Worm (Caenorhabditis elegans): ENCODE data around the gene K07C5.2.

Gene K07C5.2

DNA sequence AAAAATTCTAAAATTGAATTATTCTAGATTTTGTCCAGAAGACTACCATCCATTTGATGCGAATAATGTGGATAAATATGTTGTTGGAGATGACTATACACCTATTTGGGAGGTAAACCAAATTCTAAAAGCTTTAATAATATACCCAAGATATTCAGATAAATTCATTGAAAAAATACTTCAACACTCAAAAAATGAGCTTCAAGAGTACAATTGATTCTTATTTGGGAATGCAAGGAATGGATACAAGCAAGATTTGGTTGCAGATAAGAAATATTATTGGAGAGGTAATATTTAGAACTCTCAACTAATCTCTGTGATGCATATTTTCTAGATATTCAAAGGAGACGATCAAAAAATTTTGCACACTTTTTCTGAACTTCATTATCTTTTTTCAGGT is 20.9 kb downstream of the K07C5.2 start:
- no peak for TF ChIP-seq hmg-4 (GFP tag; optimal IDR thresholded peaks at IDR 0.05)
- TF ChIP-seq tbx-11 (GFP tag; IDR thresholded peaks at IDR 0.05) = no peak
- TF ChIP-seq sea-1 (GFP tag; conservative IDR thresholded peaks at IDR 0.05) = no peak
- TF ChIP-seq ceh-36 (tag; optimal IDR thresholded peaks at IDR 0.05) = no peak
- TF ChIP-seq ets-7 (tag; optimal IDR thresholded peaks at IDR 0.05) = no peak
- no peak for TF ChIP-seq tbx-37 (GFP tag; conservative IDR thresholded peaks at IDR 0.05)
- no peak for TF ChIP-seq B0310.2 (tag; optimal IDR thresholded peaks at IDR 0.05)
- TF ChIP-seq aly-1 (tag; optimal IDR thresholded peaks at IDR 0.05) = no peak
- TF ChIP-seq ama-1 (optimal IDR thresholded peaks at IDR 0.05) = no peak
- TF ChIP-seq flt-1 (GFP tag; IDR thresholded peaks at IDR 0.05) = no peak
- no peak for TF ChIP-seq ceh-13 (GFP tag; optimal IDR thresholded peaks at IDR 0.05)
- no peak for TF ChIP-seq hnd-1 (tag; optimal IDR thresholded peaks at IDR 0.05)
- TF ChIP-seq F13C5.2 (tag; optimal IDR thresholded peaks at IDR 0.05) = no peak
- no peak for TF ChIP-seq pes-1 (GFP tag; IDR thresholded peaks at IDR 0.05)
- TF ChIP-seq hmbx-1 (tag; optimal IDR thresholded peaks at IDR 0.05) = no peak
- TF ChIP-seq scrt-1 (GFP tag; IDR thresholded peaks at IDR 0.05) = no peak
- TF ChIP-seq tra-4 (tag; optimal IDR thresholded peaks at IDR 0.05) = no peak

DNA sequence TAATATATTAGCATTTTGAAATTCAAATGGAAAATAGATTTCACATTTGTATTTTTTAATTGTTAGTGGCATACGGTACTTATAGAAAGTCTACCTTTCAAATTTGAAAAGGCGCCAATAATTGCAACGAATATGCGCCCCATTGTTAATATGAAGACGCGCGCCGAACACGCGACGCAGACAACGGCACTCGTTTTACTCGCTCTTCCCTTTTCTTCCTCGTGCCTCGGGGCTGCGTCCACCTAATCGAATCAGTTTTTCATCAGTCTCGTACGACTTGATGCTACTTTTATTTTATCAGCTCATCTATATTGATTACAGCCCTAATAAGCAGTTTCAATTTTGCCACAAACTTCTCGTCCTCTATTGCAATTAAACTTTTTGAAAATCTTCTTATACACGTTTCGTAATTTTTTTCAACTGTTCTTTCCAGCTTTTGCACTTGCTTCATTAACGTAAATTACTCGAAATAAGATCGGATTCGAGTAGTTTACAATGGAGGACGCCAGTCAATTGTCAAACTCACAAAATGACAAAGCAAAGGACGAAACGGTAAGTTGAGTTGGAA is 22.6 kb downstream of the K07C5.2 start, which contains the start of gene cash-1:
Gene cash-1 (plus strand): TSS at position 432 of the 568 bp plus-strand sequence.
- TF ChIP-seq aly-1 (tag; optimal IDR thresholded peaks at IDR 0.05) (no peak), scrt-1 (GFP tag; IDR thresholded peaks at IDR 0.05) (no peak), ceh-13 (GFP tag; optimal IDR thresholded peaks at IDR 0.05) (no peak), hmg-4 (GFP tag; optimal IDR thresholded peaks at IDR 0.05) (no peak), B0310.2 (tag; optimal IDR thresholded peaks at IDR 0.05) (no peak), flt-1 (GFP tag; IDR thresholded peaks at IDR 0.05) (no peak), tbx-37 (GFP tag; conservative IDR thresholded peaks at IDR 0.05) (no peak), pes-1 (GFP tag; IDR thresholded peaks at IDR 0.05) (no peak), ets-7 (tag; optimal IDR thresholded peaks at IDR 0.05) (no peak), hmbx-1 (tag; optimal IDR thresholded peaks at IDR 0.05) (no peak), tra-4 (tag; optimal IDR thresholded peaks at IDR 0.05) (no peak), ama-1 (optimal IDR thresholded peaks at IDR 0.05) (no peak), tbx-11 (GFP tag; IDR thresholded peaks at IDR 0.05) (no peak)

DNA sequence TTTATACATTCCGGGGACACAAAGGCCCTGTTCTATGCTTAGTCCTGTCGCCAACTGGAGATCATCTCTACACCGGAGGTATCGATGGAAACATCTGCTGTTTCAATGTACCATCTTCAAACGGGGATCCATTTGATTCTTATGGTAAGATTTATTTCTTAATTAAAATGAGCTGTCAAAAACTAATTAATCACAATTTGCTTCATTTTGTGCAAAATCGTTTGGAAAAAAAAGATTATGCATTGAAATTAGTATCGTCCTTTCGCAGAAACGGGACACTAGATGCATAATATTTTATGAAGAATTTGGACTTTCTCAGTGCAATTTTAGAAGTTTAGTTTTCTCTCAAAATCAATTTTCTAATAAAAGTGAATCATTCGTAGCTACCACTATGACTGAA is 24.5 kb downstream of the K07C5.2 start:
- TF ChIP-seq F13C5.2 (tag; optimal IDR thresholded peaks at IDR 0.05) (no peak), hnd-1 (tag; optimal IDR thresholded peaks at IDR 0.05) (no peak), pes-1 (GFP tag; IDR thresholded peaks at IDR 0.05) (no peak), ceh-13 (GFP tag; optimal IDR thresholded peaks at IDR 0.05) (no peak), tbx-11 (GFP tag; IDR thresholded peaks at IDR 0.05) (no peak), tbx-37 (GFP tag; conservative IDR thresholded peaks at IDR 0.05) (no peak), ceh-36 (tag; optimal IDR thresholded peaks at IDR 0.05) (no peak), ama-1 (optimal IDR thresholded peaks at IDR 0.05) (no peak), B0310.2 (tag; optimal IDR thresholded peaks at IDR 0.05) (no peak), sea-1 (GFP tag; conservative IDR thresholded peaks at IDR 0.05) (no peak), hmg-4 (GFP tag; optimal IDR thresholded peaks at IDR 0.05) (no peak), aly-1 (tag; optimal IDR thresholded peaks at IDR 0.05) (no peak), ets-7 (tag; optimal IDR thresholded peaks at IDR 0.05) (no peak), tra-4 (tag; optimal IDR thresholded peaks at IDR 0.05) (no peak), hmbx-1 (tag; optimal IDR thresholded peaks at IDR 0.05) (no peak), scrt-1 (GFP tag; IDR thresholded peaks at IDR 0.05) (no peak), flt-1 (GFP tag; IDR thresholded peaks at IDR 0.05) (no peak)

DNA sequence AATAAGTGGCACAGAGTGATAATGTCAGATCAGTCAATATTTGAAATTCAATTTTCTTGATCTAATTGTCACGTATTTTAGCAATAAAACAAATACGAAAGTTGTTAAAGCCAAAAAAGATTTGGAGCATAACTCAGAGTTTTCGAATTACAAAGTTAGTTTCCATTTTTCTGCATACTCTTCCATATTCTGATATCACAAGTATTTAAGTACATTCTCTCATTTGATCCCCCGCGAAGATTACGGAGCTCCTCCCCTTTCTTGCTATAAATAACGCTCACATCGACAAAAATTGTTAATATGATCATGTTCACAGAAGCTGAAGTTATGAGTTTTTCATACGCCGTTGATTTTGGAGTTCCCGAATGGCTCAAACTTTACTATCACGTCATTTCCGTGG is 29.0 kb downstream of the K07C5.2 start, which contains the start of gene sri-20:
Gene sri-20 (plus strand): TSS at position 301 of the 400 bp plus-strand sequence.
- TF ChIP-seq aly-1 (tag; optimal IDR thresholded peaks at IDR 0.05) (no peak), ceh-13 (GFP tag; optimal IDR thresholded peaks at IDR 0.05) (no peak), scrt-1 (GFP tag; IDR thresholded peaks at IDR 0.05) (no peak), ama-1 (optimal IDR thresholded peaks at IDR 0.05) (no peak)

DNA sequence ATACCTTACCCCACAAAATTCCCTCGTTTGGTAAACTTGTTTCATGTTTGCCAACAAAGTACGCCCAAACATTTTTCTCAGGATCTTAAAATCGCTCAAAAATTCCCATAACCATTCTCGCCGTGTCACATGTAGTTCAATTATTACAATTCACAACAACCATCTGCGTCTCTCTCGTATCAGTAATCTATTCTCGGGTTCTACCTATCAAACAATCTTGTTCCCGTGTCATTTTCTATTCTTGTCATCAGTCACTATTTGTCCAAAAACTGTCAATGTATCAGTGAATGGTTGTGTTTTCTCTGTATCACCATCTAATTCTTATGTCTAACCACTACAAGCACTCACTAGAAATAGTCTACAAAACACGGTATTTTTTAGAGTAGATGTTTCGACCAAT is 31.9 kb downstream of the K07C5.2 start:
- no peak for TF ChIP-seq ceh-13 (GFP tag; optimal IDR thresholded peaks at IDR 0.05)
- no peak for TF ChIP-seq ceh-36 (tag; optimal IDR thresholded peaks at IDR 0.05)
- no peak for TF ChIP-seq hnd-1 (tag; optimal IDR thresholded peaks at IDR 0.05)
- no peak for TF ChIP-seq F13C5.2 (tag; optimal IDR thresholded peaks at IDR 0.05)
- no peak for TF ChIP-seq aly-1 (tag; optimal IDR thresholded peaks at IDR 0.05)
- TF ChIP-seq pes-1 (GFP tag; IDR thresholded peaks at IDR 0.05) = no peak
- TF ChIP-seq hmbx-1 (tag; optimal IDR thresholded peaks at IDR 0.05) = no peak
- TF ChIP-seq flt-1 (GFP tag; IDR thresholded peaks at IDR 0.05) = no peak

DNA sequence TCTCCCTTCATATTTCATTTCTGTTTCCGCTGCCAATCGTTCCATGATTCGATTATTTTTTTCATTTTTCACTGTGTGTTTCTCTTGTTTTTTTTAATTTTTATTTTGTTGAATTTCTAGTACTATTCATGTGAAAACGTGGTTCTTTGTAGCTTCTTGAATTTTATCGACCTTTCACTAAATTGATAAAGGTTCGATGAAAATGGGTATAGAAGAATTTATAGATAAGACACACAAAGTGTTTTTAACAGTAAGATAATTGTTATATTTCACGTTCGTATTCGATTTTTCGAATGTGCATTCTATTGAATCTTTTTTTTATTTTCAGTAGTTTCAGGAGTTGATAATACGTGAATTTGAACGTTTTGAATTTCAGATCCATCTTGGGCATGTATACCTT is 32.7 kb downstream of the K07C5.2 start, which contains the start of gene ugt-49:
Gene ugt-49 (plus strand): TSS at position 371 of the 400 bp plus-strand sequence.
- no peak for TF ChIP-seq scrt-1 (GFP tag; IDR thresholded peaks at IDR 0.05)
- TF ChIP-seq pes-1 (GFP tag; IDR thresholded peaks at IDR 0.05) = no peak
- TF ChIP-seq ets-7 (tag; optimal IDR thresholded peaks at IDR 0.05) = no peak
- no peak for TF ChIP-seq tbx-11 (GFP tag; IDR thresholded peaks at IDR 0.05)
- TF ChIP-seq ceh-13 (GFP tag; optimal IDR thresholded peaks at IDR 0.05) = no peak
- no peak for TF ChIP-seq B0310.2 (tag; optimal IDR thresholded peaks at IDR 0.05)
- TF ChIP-seq tbx-37 (GFP tag; conservative IDR thresholded peaks at IDR 0.05) = no peak
- no peak for TF ChIP-seq tra-4 (tag; optimal IDR thresholded peaks at IDR 0.05)
- TF ChIP-seq hmg-4 (GFP tag; optimal IDR thresholded peaks at IDR 0.05) = no peak
- TF ChIP-seq ama-1 (optimal IDR thresholded peaks at IDR 0.05) = no peak
- no peak for TF ChIP-seq hnd-1 (tag; optimal IDR thresholded peaks at IDR 0.05)
- TF ChIP-seq hmbx-1 (tag; optimal IDR thresholded peaks at IDR 0.05) = no peak
- no peak for TF ChIP-seq sea-1 (GFP tag; conservative IDR thresholded peaks at IDR 0.05)
- TF ChIP-seq ceh-36 (tag; optimal IDR thresholded peaks at IDR 0.05) = no peak
- no peak for TF ChIP-seq flt-1 (GFP tag; IDR thresholded peaks at IDR 0.05)
- TF ChIP-seq aly-1 (tag; optimal IDR thresholded peaks at IDR 0.05) = no peak
- no peak for TF ChIP-seq F13C5.2 (tag; optimal IDR thresholded peaks at IDR 0.05)

DNA sequence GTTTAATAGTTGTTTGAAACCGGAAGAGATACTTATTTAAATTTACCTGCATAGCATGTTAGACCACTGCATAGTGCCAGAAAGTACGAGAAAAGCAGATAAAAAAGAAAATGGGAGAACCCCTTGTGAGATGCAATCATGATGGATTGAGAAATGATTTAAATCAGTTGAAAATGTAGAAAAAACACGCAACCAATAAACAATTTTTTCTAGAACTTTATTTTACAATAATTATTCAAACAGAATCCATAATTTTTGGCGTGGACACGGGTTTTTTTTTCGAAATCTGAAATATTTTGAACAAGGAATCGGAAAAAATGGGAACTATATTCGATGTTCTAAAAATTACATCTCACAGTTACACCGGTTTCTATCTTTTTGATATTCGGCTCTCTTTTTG is 40.0 kb downstream of the K07C5.2 start, which contains the start of gene AC3.12:
Gene AC3.12 (minus strand): TSS at position 101 of the 400 bp plus-strand sequence.
- TF ChIP-seq tbx-11 (GFP tag; IDR thresholded peaks at IDR 0.05) (no peak), hmg-4 (GFP tag; optimal IDR thresholded peaks at IDR 0.05) (no peak), B0310.2 (tag; optimal IDR thresholded peaks at IDR 0.05) (no peak), tbx-37 (GFP tag; conservative IDR thresholded peaks at IDR 0.05) (no peak), sea-1 (GFP tag; conservative IDR thresholded peaks at IDR 0.05) (no peak), pes-1 (GFP tag; IDR thresholded peaks at IDR 0.05) (no peak), hmbx-1 (tag; optimal IDR thresholded peaks at IDR 0.05) (no peak), F13C5.2 (tag; optimal IDR thresholded peaks at IDR 0.05) (no peak), aly-1 (tag; optimal IDR thresholded peaks at IDR 0.05) (no peak), flt-1 (GFP tag; IDR thresholded peaks at IDR 0.05) (no peak), hnd-1 (tag; optimal IDR thresholded peaks at IDR 0.05) (no peak), tra-4 (tag; optimal IDR thresholded peaks at IDR 0.05) (no peak), scrt-1 (GFP tag; IDR thresholded peaks at IDR 0.05) (no peak), ama-1 (optimal IDR thresholded peaks at IDR 0.05) (no peak), ets-7 (tag; optimal IDR thresholded peaks at IDR 0.05) (no peak), ceh-36 (tag; optimal IDR thresholded peaks at IDR 0.05) (no peak), ceh-13 (GFP tag; optimal IDR thresholded peaks at IDR 0.05) (no peak)

Data from whole organism, early embryonic.